Worm (Caenorhabditis elegans) whole organism, L4 larva: Measurements from ENCODE around the gene srx-101.

Source experiments
- D1046.2 ChIP-seq: fragments of 200-800 bp; sonication (Bioruptor generic); IDR thresholded peaks from 2 replicates; pipeline ENCODE4 v1.3.6; 2022; ENCODE audit warnings: missing genetic modification characterization, missing compliant biosample characterization
- F10B5.3 ChIP-seq: sonication (generic microtip); optimal IDR thresholded peaks from 2 replicates; lab custom pipeline; 2016; ENCODE audit warnings: mild to moderate bottlenecking, missing genetic modification characterization, missing compliant biosample characterization
- F26F4.8 ChIP-seq: fragments of 200-800 bp; sonication (Bioruptor generic); conservative IDR thresholded peaks from 2 replicates; pipeline ENCODE4 v1.3.6; 2022; ENCODE audit warnings: missing genetic modification characterization, missing compliant biosample characterization
- F44E2.7 ChIP-seq: fragments of 200-800 bp; sonication (Bioruptor generic); IDR thresholded peaks from 2 replicates; pipeline ENCODE4 v2.1.2; 2022; ENCODE audit warnings: missing genetic modification characterization, missing compliant biosample characterization
- F49E8.2 ChIP-seq: sonication (generic microtip); optimal IDR thresholded peaks from 2 replicates; lab custom pipeline; 2016; ENCODE audit warnings: missing compliant biosample characterization, mild to moderate bottlenecking, missing genetic modification characterization, borderline replicate concordance
- T20F7.1 ChIP-seq: fragments of 200-800 bp; sonication (Bioruptor generic); optimal IDR thresholded peaks from 2 replicates; lab custom pipeline; 2018; ENCODE audit warnings: mild to moderate bottlenecking, missing genetic modification characterization, missing compliant biosample characterization
- T26A8.4 ChIP-seq: fragments of 200-800 bp; sonication (Bioruptor generic); IDR thresholded peaks from 2 replicates; pipeline ENCODE4 v1.3.6; 2022; ENCODE audit warnings: missing genetic modification characterization, missing compliant biosample characterization
- aha-1 ChIP-seq: fragments of 150-350 bp; peaks from one replicate; lab custom pipeline; 2014; ENCODE audit warnings: missing biosample characterization, missing genetic modification characterization
- aly-2 ChIP-seq: sonication (generic microtip); optimal IDR thresholded peaks from 2 replicates; lab custom pipeline; 2018; ENCODE audit warnings: missing biosample characterization, missing genetic modification characterization
- arid-1 ChIP-seq: fragments of 200-800 bp; sonication (Bioruptor generic); conservative IDR thresholded peaks from 2 replicates; pipeline ENCODE4 v1.3.6; 2022; ENCODE audit warnings: missing genetic modification reagents, missing genetic modification characterization, missing compliant biosample characterization
- ceh-20 ChIP-seq: fragments of 200-800 bp; sonication (Bioruptor generic); IDR thresholded peaks from 2 replicates; pipeline ENCODE4 v1.3.6; 2022; ENCODE audit warnings: missing genetic modification reagents, missing genetic modification characterization, missing compliant biosample characterization
- ceh-62 ChIP-seq: sonication (generic microtip); optimal IDR thresholded peaks from 2 replicates; lab custom pipeline; 2017; ENCODE audit warnings: missing biosample characterization, missing genetic modification characterization
- ceh-82 ChIP-seq: sonication (generic microtip); optimal IDR thresholded peaks from 2 replicates; lab custom pipeline; 2017; ENCODE audit warnings: missing biosample characterization, missing genetic modification characterization
- ces-1 ChIP-seq: fragments of 150-350 bp; sonication (generic microtip); optimal IDR thresholded peaks from 4 replicates; lab custom pipeline; 2014; ENCODE audit warnings: missing biosample characterization, missing genetic modification reagents, missing genetic modification characterization
- ctbp-1 ChIP-seq: fragments of 200-800 bp; sonication (Bioruptor generic); IDR thresholded peaks from 2 replicates; pipeline ENCODE4 v1.3.6; 2022; ENCODE audit warnings: missing genetic modification reagents, missing genetic modification characterization, missing compliant biosample characterization
- daf-12 ChIP-seq: fragments of 150-350 bp; optimal IDR thresholded peaks from 2 replicates; lab custom pipeline; 2014; ENCODE audit warnings: missing biosample characterization, missing genetic modification reagents, missing genetic modification characterization
- daf-16 ChIP-seq, 3 experiments: sonication (generic microtip); optimal IDR thresholded peaks; 2 replicates each; lab custom pipeline; 2016 to 2017; ENCODE audit warnings: missing genetic modification characterization in 3 of 3, missing genetic modification reagents in 3 of 3, mild to moderate bottlenecking in 2 of 3, missing compliant biosample characterization in 2 of 3, missing biosample characterization in 1 of 3, moderate library complexity in 1 of 3
- daf-8 ChIP-seq: fragments of 200-800 bp; sonication (Bioruptor generic); IDR thresholded peaks from 2 replicates; pipeline ENCODE4 v1.3.6; 2022; ENCODE audit warnings: missing genetic modification characterization, missing compliant biosample characterization
- dmd-6 ChIP-seq: fragments of 200-800 bp; sonication (Bioruptor generic); IDR thresholded peaks from 2 replicates; pipeline ENCODE4 v1.3.6; 2022; ENCODE audit warnings: missing genetic modification reagents, missing genetic modification characterization, missing compliant biosample characterization
- dmd-8 ChIP-seq: fragments of 200-800 bp; sonication (Bioruptor generic); IDR thresholded peaks from 2 replicates; pipeline ENCODE4 v1.3.6; 2022; ENCODE audit warnings: missing genetic modification characterization, missing compliant biosample characterization
- dmd-9 ChIP-seq: fragments of 200-800 bp; sonication (Bioruptor generic); IDR thresholded peaks from 2 replicates; pipeline ENCODE4 v1.3.6; 2022; ENCODE audit warnings: missing genetic modification reagents, missing genetic modification characterization, missing compliant biosample characterization
- dpl-1 ChIP-seq: fragments of 150-350 bp; optimal IDR thresholded peaks from 2 replicates; lab custom pipeline; 2014; ENCODE audit warnings: missing biosample characterization, missing genetic modification reagents, missing genetic modification characterization
- egl-43 ChIP-seq: fragments of 200-800 bp; sonication (Bioruptor generic); IDR thresholded peaks from 2 replicates; pipeline ENCODE4 v1.3.6; 2022; ENCODE audit warnings: missing genetic modification reagents, missing genetic modification characterization, missing compliant biosample characterization
- gei-8 ChIP-seq: fragments of 200-800 bp; sonication (Bioruptor generic); optimal IDR thresholded peaks from 2 replicates; lab custom pipeline; 2018; ENCODE audit warnings: mild to moderate bottlenecking, missing genetic modification characterization, missing compliant biosample characterization
- lim-7 ChIP-seq: fragments of 200-800 bp; sonication (Bioruptor generic); IDR thresholded peaks from 2 replicates; pipeline ENCODE4 v1.3.6; 2022; ENCODE audit warnings: missing genetic modification characterization, missing compliant biosample characterization
- lin-13 ChIP-seq: fragments of 150-350 bp; optimal IDR thresholded peaks from 2 replicates; lab custom pipeline; 2014; ENCODE audit warnings: missing biosample characterization, missing genetic modification reagents, missing genetic modification characterization
- lir-3 ChIP-seq: sonication (generic microtip); optimal IDR thresholded peaks from 2 replicates; lab custom pipeline; 2016; ENCODE audit warnings: mild to moderate bottlenecking, missing genetic modification characterization, missing compliant biosample characterization
- madf-5 ChIP-seq, 2 experiments: fragments of 200-800 bp; sonication (Bioruptor generic); IDR thresholded peaks; 2 replicates each; pipeline ENCODE4 v1.3.6; 2022; ENCODE audit warnings: missing compliant biosample characterization in 2 of 2, missing genetic modification characterization in 2 of 2
- mdl-1 ChIP-seq, 2 experiments: fragments of 150-350 bp in 1 of 2; sonication (generic microtip) in 1 of 2; optimal IDR thresholded peaks; 2 replicates each; lab custom pipeline; 2014 to 2017; ENCODE audit warnings: missing biosample characterization in 2 of 2, missing genetic modification characterization in 2 of 2
- nhr-237 ChIP-seq: sonication (generic microtip); optimal IDR thresholded peaks from 2 replicates; lab custom pipeline; 2017; ENCODE audit warnings: missing biosample characterization, missing genetic modification characterization
- nhr-25 ChIP-seq: sonication (generic microtip); optimal IDR thresholded peaks from 2 replicates; lab custom pipeline; 2017; ENCODE audit warnings: missing genetic modification characterization, mild to moderate bottlenecking, missing compliant biosample characterization, antibody characterized with exemption, moderate library complexity, borderline replicate concordance; ENCODE audit not compliant: insufficient read depth
- nhr-76 ChIP-seq: fragments of 150-350 bp; optimal IDR thresholded peaks from 2 replicates; lab custom pipeline; 2014; ENCODE audit warnings: missing biosample characterization, missing genetic modification characterization
- nhr-77 ChIP-seq: fragments of 150-350 bp; optimal IDR thresholded peaks from 2 replicates; lab custom pipeline; 2014; ENCODE audit warnings: missing biosample characterization, missing genetic modification characterization
- pha-4 ChIP-seq, 2 experiments: fragments of 150-350 bp in 1 of 2; fragments of 200-800 bp in 1 of 2; sonication (Bioruptor generic) in 1 of 2; IDR thresholded peaks in 1 of 2; optimal IDR thresholded peaks in 1 of 2; 2 replicates each; pipeline versions ENCODE4 v1.3.6 to Lab custom; 2014 to 2022; ENCODE audit warnings: missing genetic modification characterization in 2 of 2, missing genetic modification reagents in 2 of 2, missing biosample characterization in 1 of 2, missing compliant biosample characterization in 1 of 2
- skn-1 ChIP-seq: fragments of 150-350 bp; optimal IDR thresholded peaks from 2 replicates; lab custom pipeline; 2014; ENCODE audit warnings: missing biosample characterization, missing genetic modification characterization
- snpc-4 ChIP-seq: fragments of 150-350 bp; optimal IDR thresholded peaks from 2 replicates; lab custom pipeline; 2014; ENCODE audit warnings: missing biosample characterization, missing genetic modification characterization
- spr-1 ChIP-seq: sonication (generic microtip); optimal IDR thresholded peaks from 2 replicates; lab custom pipeline; 2016; ENCODE audit warnings: mild to moderate bottlenecking, missing genetic modification characterization, missing compliant biosample characterization
- tag-97 ChIP-seq: fragments of 200-800 bp; sonication (Bioruptor generic); IDR thresholded peaks from 2 replicates; pipeline ENCODE4 v1.3.6; 2022; ENCODE audit warnings: missing genetic modification characterization, missing compliant biosample characterization
- unc-130 ChIP-seq: sonication (generic microtip); optimal IDR thresholded peaks from 2 replicates; lab custom pipeline; 2016; ENCODE audit warnings: missing genetic modification reagents, missing genetic modification characterization, missing compliant biosample characterization
- unc-62 ChIP-seq, 3 experiments: fragments of 150-350 bp in 1 of 3; sonication (generic microtip); optimal IDR thresholded peaks in 2 of 3; peaks in 1 of 3; 1 replicate in 1 of 3; 2 replicates in 2 of 3; lab custom pipeline; 2014 to 2017; ENCODE audit warnings: missing biosample characterization in 3 of 3, missing genetic modification characterization in 3 of 3, missing genetic modification reagents in 3 of 3, missing genotype in 1 of 3
- zfp-3 ChIP-seq: fragments of 200-800 bp; sonication (Bioruptor generic); conservative IDR thresholded peaks from 2 replicates; pipeline ENCODE4 v1.3.6; 2022; ENCODE audit warnings: missing genetic modification reagents, missing genetic modification characterization, missing compliant biosample characterization
- ztf-11 ChIP-seq: fragments of 150-350 bp; optimal IDR thresholded peaks from 2 replicates; lab custom pipeline; 2014; ENCODE audit warnings: missing biosample characterization, missing genetic modification characterization

Gene srx-101

DNA sequence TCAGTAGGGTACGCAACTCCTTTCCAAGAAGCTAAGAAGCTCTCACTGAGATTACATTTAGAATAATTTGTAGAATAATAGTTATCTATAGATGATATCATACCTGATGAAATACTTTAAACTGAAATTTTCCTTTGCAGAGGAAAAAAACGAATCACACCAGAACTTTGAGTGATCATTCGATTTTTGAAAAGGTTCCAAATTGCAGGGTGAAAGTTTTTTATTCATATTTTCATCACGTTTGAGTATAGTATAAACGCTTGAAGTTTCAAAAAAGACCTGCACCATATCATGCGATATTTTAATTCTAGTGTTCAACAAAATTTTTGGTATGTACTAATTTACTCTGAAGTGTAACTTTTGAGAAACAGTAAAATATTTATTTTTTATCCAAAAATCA is 24.0 kb upstream of the srx-101 start, which contains the start of gene srh-100:
srh-100 (minus strand) TSS at position 101 of the 400 bp plus-strand sequence.
- no peak for TF ChIP-seq unc-130
- TF ChIP-seq ceh-20 (GFP tag; lab: Robert Waterston, UW): no peak
- TF ChIP-seq lim-7 (GFP tag; lab: Robert Waterston, UW): no peak
- no peak for TF ChIP-seq mdl-1 (tag; optimal IDR thresholded peaks at IDR 0.05; lab: Kevin White, UChicago)
- TF ChIP-seq aly-2 (tag; lab: Kevin White, UChicago): no peak
- no peak for TF ChIP-seq zfp-3 (GFP tag; lab: Robert Waterston, UW)
- no peak for TF ChIP-seq egl-43 (GFP tag; lab: Robert Waterston, UW)
- no peak for TF ChIP-seq daf-12 (tag; lab: Kevin White, UChicago)
- TF ChIP-seq daf-8 (GFP tag; lab: Robert Waterston, UW): no peak
- no peak for TF ChIP-seq skn-1 (tag; lab: Kevin White, UChicago)
- no peak for TF ChIP-seq ceh-62 (tag; lab: Kevin White, UChicago)
- TF ChIP-seq nhr-76: no peak
- no peak for TF ChIP-seq unc-62 (GFP tag; optimal IDR thresholded peaks at IDR 0.05 in 1 of 2; lab: Kevin White, UChicago)
- TF ChIP-seq unc-62 (tag; optimal IDR thresholded peaks at IDR 0.05; lab: Kevin White, UChicago): no peak
- no peak for TF ChIP-seq F49E8.2 (tag; lab: Kevin White, UChicago)

DNA sequence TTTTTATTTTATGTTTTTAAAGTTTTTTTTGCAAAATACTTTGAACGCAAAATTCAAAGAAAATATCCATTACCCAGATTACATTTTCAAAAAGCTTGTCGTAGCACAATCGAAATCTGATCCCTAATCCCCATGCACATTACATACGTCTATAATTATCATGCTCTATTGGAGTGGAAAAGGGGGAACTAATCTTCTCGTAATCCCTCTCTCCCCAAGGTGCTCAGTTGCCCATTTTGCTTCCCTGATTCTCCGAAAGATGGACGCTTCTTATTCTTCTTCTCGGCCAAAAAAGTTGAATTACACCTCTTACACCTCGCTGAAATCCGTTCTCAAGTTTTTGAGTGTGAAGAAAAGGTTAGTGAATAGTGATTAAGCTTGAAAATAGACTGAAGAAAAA is 20.5 kb upstream of the srx-101 start, which contains the start of gene fbxc-53:
fbxc-53 (plus strand) TSS at position 245 of the 400 bp plus-strand sequence.
- no peak for TF ChIP-seq F10B5.3 (tag; lab: Kevin White, UChicago)
- no peak for TF ChIP-seq F26F4.8 (GFP tag; lab: Robert Waterston, UW)
- no peak for TF ChIP-seq T20F7.1 (GFP tag; lab: Kevin White, UChicago)
- no peak for TF ChIP-seq dmd-8 (GFP tag; lab: Robert Waterston, UW)
- TF ChIP-seq ceh-20 (GFP tag; lab: Robert Waterston, UW): no peak
- no peak for TF ChIP-seq dmd-9
- no peak for TF ChIP-seq T26A8.4 (GFP tag; lab: Robert Waterston, UW)
- TF ChIP-seq skn-1 (tag; lab: Kevin White, UChicago): no peak
- TF ChIP-seq ceh-82 (tag; lab: Kevin White, UChicago): no peak
- TF ChIP-seq D1046.2 (GFP tag; lab: Robert Waterston, UW): no peak
- TF ChIP-seq aly-2 (tag; lab: Kevin White, UChicago): no peak
- no peak for TF ChIP-seq nhr-237
- TF ChIP-seq nhr-25 (tag; lab: Kevin White, UChicago): no peak
- no peak for TF ChIP-seq lir-3 (tag; lab: Kevin White, UChicago)
- TF ChIP-seq dmd-6 (GFP tag; lab: Robert Waterston, UW): no peak
- TF ChIP-seq, all 104 proteins: peak for 0

DNA sequence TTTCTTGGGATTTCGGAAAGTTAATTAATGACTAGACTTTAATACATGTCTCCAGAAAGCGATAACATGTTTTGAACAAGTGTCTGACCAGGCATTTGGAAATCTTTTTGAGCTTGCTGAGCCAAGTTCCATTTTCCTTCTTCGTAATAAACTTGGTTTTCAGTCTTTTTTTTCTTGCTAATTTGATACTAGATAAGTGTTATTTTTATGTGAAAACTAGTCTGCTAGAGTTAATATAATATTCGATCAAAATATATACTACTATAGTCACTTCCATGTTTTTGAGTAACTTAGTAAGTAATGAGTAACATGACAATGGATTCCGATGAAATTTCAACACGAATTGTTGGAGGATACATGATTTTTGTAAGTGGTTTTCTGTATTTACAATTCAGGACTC is 18.7 kb upstream of the srx-101 start, which contains the start of gene srx-110:
srx-110 (plus strand) TSS at position 301 of the 400 bp plus-strand sequence.
- TF ChIP-seq unc-62 (GFP tag; optimal IDR thresholded peaks at IDR 0.05 in 1 of 2; lab: Kevin White, UChicago) (peak in 1 of 2 experiments; percentile 17), unc-62 (tag; optimal IDR thresholded peaks at IDR 0.05; lab: Kevin White, UChicago) (no peak), daf-16 (GFP tag; optimal IDR thresholded peaks at IDR 0.05; lab: Kevin White, UChicago) (no peak), daf-16 (tag; optimal IDR thresholded peaks at IDR 0.05; lab: Kevin White, UChicago) (no peak)

DNA sequence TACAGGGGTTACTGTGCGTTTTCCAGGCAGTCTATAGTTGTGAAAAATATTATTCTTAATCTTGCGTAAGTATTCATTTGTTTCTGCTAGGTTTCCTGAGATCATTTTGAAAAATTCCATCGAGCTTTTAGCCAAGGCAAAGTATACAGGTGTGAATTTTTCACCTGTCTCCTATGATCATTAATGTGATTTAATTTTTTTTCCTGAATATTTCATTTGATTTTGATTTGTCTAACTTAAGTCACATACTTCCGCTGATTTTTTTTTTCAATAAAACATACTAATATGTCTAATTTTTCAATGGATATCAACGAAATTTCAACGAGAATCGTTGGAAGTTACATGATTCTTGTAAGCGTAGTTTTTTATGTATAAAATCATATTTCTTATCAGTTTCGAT is 14.8 kb upstream of the srx-101 start, which contains the start of gene srx-108:
srx-108 (plus strand) TSS at position 301 of the 400 bp plus-strand sequence.
- TF ChIP-seq snpc-4 (tag; lab: Kevin White, UChicago) (no peak), ctbp-1 (GFP tag; lab: Robert Waterston, UW) (no peak), ces-1 (GFP tag; lab: Kevin White, UChicago) (no peak), dmd-8 (GFP tag; lab: Robert Waterston, UW) (no peak)

DNA sequence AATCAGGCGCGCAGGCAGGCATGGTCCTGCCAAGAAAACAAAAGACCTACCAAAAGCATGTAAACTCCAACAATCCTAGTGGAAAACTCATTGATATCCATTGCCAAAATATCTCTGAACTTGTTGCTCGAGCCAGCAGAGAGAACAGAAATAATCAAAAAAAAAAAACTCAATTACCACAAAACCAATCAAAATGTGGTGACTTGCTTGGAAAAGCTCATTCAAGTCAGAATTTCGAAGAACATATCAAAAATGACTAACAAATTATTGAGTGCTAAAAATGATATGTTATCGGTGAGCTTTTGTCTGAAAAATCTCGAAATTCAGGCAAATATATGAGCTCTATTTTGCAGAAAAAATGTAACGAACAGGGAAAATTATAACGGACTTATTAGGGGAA is 10.8 kb upstream of the srx-101 start, which contains the start of gene srx-105:
srx-105 (minus strand) TSS at position 101 of the 400 bp plus-strand sequence.
- no peak for TF ChIP-seq pha-4 (GFP tag; IDR thresholded peaks at IDR 0.05; lab: Robert Waterston, UW)
- TF ChIP-seq pha-4 (tag; optimal IDR thresholded peaks at IDR 0.05; lab: Kevin White, UChicago): no peak
- TF ChIP-seq aha-1 (tag; lab: Kevin White, UChicago): no peak
- TF ChIP-seq unc-62 (GFP tag; optimal IDR thresholded peaks at IDR 0.05 in 1 of 2; lab: Kevin White, UChicago): no peak
- no peak for TF ChIP-seq unc-62 (tag; optimal IDR thresholded peaks at IDR 0.05; lab: Kevin White, UChicago)
- TF ChIP-seq madf-5 (GFP tag; IDR thresholded peaks at IDR 0.05; lab: Robert Waterston, UW): no peak
- TF ChIP-seq tag-97 (GFP tag; lab: Robert Waterston, UW): no peak
- no peak for TF ChIP-seq nhr-77
- no peak for TF ChIP-seq arid-1 (GFP tag; lab: Robert Waterston, UW)
- no peak for TF ChIP-seq gei-8 (GFP tag; lab: Kevin White, UChicago)
- no peak for TF ChIP-seq ztf-11 (tag; lab: Kevin White, UChicago)
- no peak for TF ChIP-seq spr-1
- TF ChIP-seq skn-1 (tag; lab: Kevin White, UChicago): no peak
- TF ChIP-seq F44E2.7: no peak
- TF ChIP-seq lin-13: no peak
- TF ChIP-seq dpl-1 (GFP tag; lab: Kevin White, UChicago): no peak
